Fruit fly (Drosophila melanogaster) whole organism, prepupa: Measurements from ENCODE around the gene tty.

Experiments
- Blimp-1 ChIP-seq: fragments of 200-800 bp; sonication (Bioruptor generic); optimal IDR thresholded peaks from 3 replicates; lab custom pipeline; 2017; ENCODE audit warnings: missing biosample characterization, missing genetic modification characterization, mild to moderate bottlenecking, moderate library complexity, missing genetic modification reagents
- CG11294 ChIP-seq: fragments of 200-800 bp; sonication (Bioruptor generic); IDR thresholded peaks from 2 replicates; pipeline ENCODE4 v1.3.6; 2022; ENCODE audit warnings: missing biosample characterization, missing genetic modification characterization
- CG11902 ChIP-seq: fragments of 200-800 bp; sonication (Bioruptor generic); optimal IDR thresholded peaks from 3 replicates; lab custom pipeline; 2016; ENCODE audit warnings: missing biosample characterization, missing genetic modification characterization
- CG15336 ChIP-seq: fragments of 200-800 bp; sonication (Bioruptor generic); IDR thresholded peaks from 2 replicates; pipeline ENCODE4 v1.3.6; 2022; ENCODE audit warnings: missing biosample characterization, missing genetic modification characterization
- CG16779 ChIP-seq: fragments of 200-800 bp; sonication (Bioruptor generic); optimal IDR thresholded peaks from 3 replicates; lab custom pipeline; 2017; ENCODE audit warnings: missing biosample characterization, mild to moderate bottlenecking, missing genetic modification characterization
- CG32006 ChIP-seq: fragments of 200-800 bp; sonication (Bioruptor generic); optimal IDR thresholded peaks from 3 replicates; lab custom pipeline; 2017; ENCODE audit warnings: missing biosample characterization, mild to moderate bottlenecking, missing genetic modification characterization
- CG3919 ChIP-seq: fragments of 200-800 bp; sonication (Bioruptor generic); optimal IDR thresholded peaks from 3 replicates; lab custom pipeline; 2016; ENCODE audit warnings: missing biosample characterization, missing genetic modification characterization
- CG6163 ChIP-seq: fragments of 200-800 bp; sonication (Bioruptor generic); IDR thresholded peaks from 3 replicates; pipeline ENCODE4 v1.3.6; 2022; ENCODE audit warnings: missing biosample characterization, missing genetic modification characterization
- CG6792 ChIP-seq: fragments of 200-800 bp; sonication (Bioruptor generic); optimal IDR thresholded peaks from 3 replicates; lab custom pipeline; 2016; ENCODE audit warnings: missing biosample characterization, missing genetic modification characterization
- CG6854 ChIP-seq: fragments of 200-800 bp; sonication (Bioruptor generic); optimal IDR thresholded peaks from 2 replicates; lab custom pipeline; 2017; ENCODE audit warnings: missing biosample characterization, mild to moderate bottlenecking, missing genetic modification characterization
- CG8119 ChIP-seq: fragments of 200-800 bp; sonication (Bioruptor generic); IDR thresholded peaks from 3 replicates; pipeline ENCODE4 v1.3.6; 2022; ENCODE audit warnings: missing biosample characterization, missing genetic modification characterization
- CG8319 ChIP-seq: fragments of 200-800 bp; sonication (Bioruptor generic); optimal IDR thresholded peaks from 3 replicates; lab custom pipeline; 2016; ENCODE audit warnings: missing biosample characterization, missing genetic modification characterization
- CG9139 ChIP-seq: fragments of 200-800 bp; sonication (Bioruptor generic); optimal IDR thresholded peaks from 3 replicates; lab custom pipeline; 2017; ENCODE audit warnings: missing biosample characterization, mild to moderate bottlenecking, missing genetic modification characterization
- Eip75B ChIP-seq: fragments of 200-800 bp; sonication (Bioruptor generic); optimal IDR thresholded peaks from 3 replicates; lab custom pipeline; 2016; ENCODE audit warnings: missing biosample characterization, missing genetic modification characterization
- Eip78C ChIP-seq: fragments of 200-800 bp; sonication (Bioruptor generic); peaks from one replicate; lab custom pipeline; 2016; ENCODE audit warnings: missing biosample characterization, missing genetic modification characterization
- Eip93F ChIP-seq: fragments of 200-800 bp; sonication (Bioruptor generic); optimal IDR thresholded peaks from 2 replicates; lab custom pipeline; 2016; ENCODE audit warnings: missing biosample characterization, mild to moderate bottlenecking, missing genetic modification characterization
- Ets21C ChIP-seq: fragments of 200-800 bp; sonication (Bioruptor generic); optimal IDR thresholded peaks from 3 replicates; lab custom pipeline; 2016; ENCODE audit warnings: missing biosample characterization, missing genetic modification characterization
- Hr39 ChIP-seq: fragments of 200-800 bp; sonication (Bioruptor generic); optimal IDR thresholded peaks from 2 replicates; lab custom pipeline; 2016; ENCODE audit warnings: missing biosample characterization, missing genetic modification characterization
- Hr4 ChIP-seq: fragments of 200-800 bp; sonication (Bioruptor generic); optimal IDR thresholded peaks from 3 replicates; lab custom pipeline; 2016; ENCODE audit warnings: missing biosample characterization, missing genetic modification characterization
- OdsH ChIP-seq: fragments of 200-800 bp; sonication (Bioruptor generic); optimal IDR thresholded peaks from 3 replicates; lab custom pipeline; 2016; ENCODE audit warnings: missing biosample characterization, missing genetic modification characterization
- Sox14 ChIP-seq: fragments of 200-800 bp; sonication (Bioruptor generic); optimal IDR thresholded peaks from 3 replicates; lab custom pipeline; 2016; ENCODE audit warnings: missing biosample characterization, missing genetic modification characterization
- Sox15 ChIP-seq: fragments of 200-800 bp; sonication (Bioruptor generic); optimal IDR thresholded peaks from 3 replicates; lab custom pipeline; 2016; ENCODE audit warnings: missing biosample characterization, missing genetic modification characterization
- achi ChIP-seq: fragments of 200-800 bp; sonication (Bioruptor generic); optimal IDR thresholded peaks from 3 replicates; lab custom pipeline; 2016; ENCODE audit warnings: missing biosample characterization, missing genetic modification characterization
- acj6 ChIP-seq: fragments of 200-800 bp; sonication (Bioruptor generic); optimal IDR thresholded peaks from 3 replicates; lab custom pipeline; 2016; ENCODE audit warnings: missing biosample characterization, missing genetic modification characterization
- dac ChIP-seq: fragments of 200-800 bp; sonication (Bioruptor generic); optimal IDR thresholded peaks from 2 replicates; lab custom pipeline; 2017; ENCODE audit warnings: missing biosample characterization, mild to moderate bottlenecking, missing genetic modification characterization
- eg ChIP-seq: fragments of 200-800 bp; sonication (Bioruptor generic); IDR thresholded peaks from 3 replicates; pipeline ENCODE4 v1.3.6; 2022; ENCODE audit warnings: missing biosample characterization, missing genetic modification characterization
- esn ChIP-seq: fragments of 200-800 bp; sonication (Bioruptor generic); optimal IDR thresholded peaks from 2 replicates; lab custom pipeline; 2016; ENCODE audit warnings: missing biosample characterization, mild to moderate bottlenecking, missing genetic modification characterization, moderate library complexity
- fkh ChIP-seq: fragments of 200-800 bp; sonication (Bioruptor generic); optimal IDR thresholded peaks from 3 replicates; lab custom pipeline; 2017; ENCODE audit warnings: missing biosample characterization, mild to moderate bottlenecking, missing genetic modification characterization, moderate library complexity
- lz ChIP-seq: fragments of 200-800 bp; sonication (Bioruptor generic); optimal IDR thresholded peaks from 3 replicates; lab custom pipeline; 2016; ENCODE audit warnings: missing biosample characterization, missing genetic modification characterization
- net ChIP-seq: fragments of 200-800 bp; sonication (Bioruptor generic); optimal IDR thresholded peaks from 3 replicates; lab custom pipeline; 2016; ENCODE audit warnings: missing biosample characterization, missing genetic modification characterization
- pdm3 ChIP-seq: fragments of 200-800 bp; sonication (Bioruptor generic); optimal IDR thresholded peaks from 3 replicates; lab custom pipeline; 2016; ENCODE audit warnings: missing biosample characterization, missing genetic modification characterization
- salr ChIP-seq, 2 experiments: fragments of 200-800 bp; sonication (Bioruptor generic); optimal IDR thresholded peaks; 3 replicates each; lab custom pipeline; 2016 to 2018; ENCODE audit warnings: missing biosample characterization in 2 of 2, missing genetic modification characterization in 2 of 2, mild to moderate bottlenecking in 1 of 2
- ss ChIP-seq, 2 experiments: fragments of 200-800 bp; sonication (Bioruptor generic); optimal IDR thresholded peaks; 2 replicates in 1 of 2; 3 replicates in 1 of 2; lab custom pipeline; 2017 to 2018; ENCODE audit warnings: mild to moderate bottlenecking in 2 of 2, missing biosample characterization in 2 of 2, missing genetic modification characterization in 2 of 2, moderate library complexity in 1 of 2
- svp ChIP-seq: fragments of 200-800 bp; sonication (Bioruptor generic); peaks from one replicate; lab custom pipeline; 2016; ENCODE audit warnings: missing biosample characterization, missing genetic modification characterization
- topi ChIP-seq: fragments of 200-800 bp; sonication (Bioruptor generic); optimal IDR thresholded peaks from 3 replicates; lab custom pipeline; 2016; ENCODE audit warnings: missing biosample characterization, missing genetic modification characterization
- vri ChIP-seq: fragments of 200-800 bp; sonication (Bioruptor generic); optimal IDR thresholded peaks from 3 replicates; lab custom pipeline; 2016; ENCODE audit warnings: missing biosample characterization, mild to moderate bottlenecking, missing genetic modification characterization

Gene tty

DNA sequence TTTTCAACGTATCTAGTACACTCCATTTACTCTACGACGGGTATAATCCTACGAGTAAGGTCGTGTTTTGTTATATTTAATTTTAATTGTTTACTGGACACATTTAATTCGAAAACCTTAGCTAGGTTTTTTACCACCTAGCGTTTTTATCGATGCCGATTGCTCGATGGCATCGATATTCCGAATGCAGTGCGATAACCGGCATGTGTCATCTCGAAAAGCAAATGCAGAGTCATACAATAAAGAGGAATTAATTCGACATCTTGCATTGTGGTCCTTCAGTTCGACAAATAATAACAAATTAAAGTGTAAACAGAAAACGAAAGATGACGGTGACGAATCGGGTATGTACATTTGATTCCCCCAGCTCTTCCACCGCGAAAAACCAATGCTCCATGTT, 23.6 kb downstream of the tty start, which contains the start of gene Rpt6:
Gene Rpt6 (plus strand): TSS at position 201 of the 400 bp plus-strand sequence.
- TF ChIP-seq CG6163 (GFP tag; lab: Robert Waterston, UW) (no peak), net (GFP tag; lab: Kevin White, UChicago) (no peak), CG11294 (GFP tag; lab: Robert Waterston, UW) (no peak), ss (GFP tag; optimal IDR thresholded peaks at IDR 0.05; lab: Kevin White, UChicago) (no peak), CG32006 (GFP tag; lab: Kevin White, UChicago) (no peak), salr (GFP tag; optimal IDR thresholded peaks at IDR 0.05; lab: Kevin White, UChicago) (no peak), lz (GFP tag; lab: Kevin White, UChicago) (peak; percentile 2), esn (GFP tag; lab: Kevin White, UChicago) (peak; percentile 13), CG8319 (GFP tag; lab: Kevin White, UChicago) (no peak), Eip78C (GFP tag; lab: Kevin White, UChicago) (peak; percentile 59), Sox14 (GFP tag; lab: Kevin White, UChicago) (peak; percentile 16), Eip75B (no peak), CG9139 (GFP tag; lab: Kevin White, UChicago) (no peak), OdsH (GFP tag; lab: Kevin White, UChicago) (no peak), CG6854 (GFP tag; lab: Kevin White, UChicago) (peak; percentile 38), Sox15 (GFP tag; lab: Kevin White, UChicago) (no peak), achi (GFP tag; lab: Kevin White, UChicago) (no peak), topi (GFP tag; lab: Kevin White, UChicago) (no peak)

DNA sequence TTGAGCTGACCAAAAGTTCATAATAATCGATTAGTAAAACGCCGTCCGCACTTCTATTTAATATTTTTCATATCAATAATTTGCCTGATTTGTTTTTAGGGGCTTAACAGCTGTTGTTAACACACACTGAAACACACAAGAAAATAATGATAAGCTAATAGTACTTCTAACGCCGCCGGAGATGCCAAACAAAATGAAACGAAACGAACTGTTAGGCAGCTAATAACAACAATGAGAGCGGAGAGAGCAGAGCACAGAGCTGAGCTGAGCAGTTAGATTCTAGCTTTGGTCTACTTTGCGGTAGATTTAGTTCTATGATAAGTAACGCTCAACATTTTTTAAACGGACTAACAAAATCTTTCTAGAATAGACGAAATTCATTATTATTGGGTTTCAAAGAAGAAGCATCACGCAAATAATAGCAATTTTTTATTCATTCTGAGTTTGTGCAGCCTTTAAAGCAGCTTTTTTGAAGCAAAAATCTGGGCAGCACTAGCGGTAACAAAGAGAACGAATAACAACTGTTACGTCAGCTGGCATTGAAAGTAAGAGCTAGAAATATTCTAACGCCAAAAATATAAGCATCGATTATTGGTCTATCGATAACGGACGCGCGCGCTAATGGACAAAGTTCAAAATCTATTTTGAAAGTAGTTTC, 32.9 kb downstream of the tty start, which contains the start of gene Abca3:
Gene Abca3 (minus strand): TSS at position 181 of the 658 bp plus-strand sequence.
- TF ChIP-seq Eip93F (no peak), vri (GFP tag; lab: Kevin White, UChicago) (peak; percentile 93), svp (peak; percentile 56), CG8119 (peak; percentile 60), salr (GFP tag; optimal IDR thresholded peaks at IDR 0.05; lab: Kevin White, UChicago) (peak in 1 of 2 experiments; percentile 23), Eip78C (GFP tag; lab: Kevin White, UChicago) (peak; percentile 43), Hr4 (GFP tag; lab: Kevin White, UChicago) (peak; percentile 6), CG15336 (GFP tag; lab: Robert Waterston, UW) (0 out of 2 replicates have a peak, but pooled peaks have one; percentile 17), Sox14 (GFP tag; lab: Kevin White, UChicago) (peak; percentile 39), fkh (GFP tag; lab: Kevin White, UChicago) (peak; percentile 55), eg (peak; percentile 50; the same call in 1 of the 3 replicates), topi (GFP tag; lab: Kevin White, UChicago) (no peak), Eip75B (no peak), CG11294 (GFP tag; lab: Robert Waterston, UW) (no peak), Hr39 (GFP tag; lab: Kevin White, UChicago) (peak; percentile 7)

dm6 chrX:21285001-21285400, 54.5 kb downstream of the tty start, which contains the start of gene CG1494:
TSS of gene CG1494 (plus strand) at chrX:21285301.
- TF ChIP-seq Blimp-1 (GFP tag; lab: Kevin White, UChicago) (no peak), pdm3 (GFP tag; lab: Kevin White, UChicago) (no peak), CG11902 (no peak), Hr4 (GFP tag; lab: Kevin White, UChicago) (no peak), Ets21C (no peak), CG3919 (GFP tag; lab: Kevin White, UChicago) (no peak), CG15336 (GFP tag; lab: Robert Waterston, UW) (no peak), acj6 (GFP tag; lab: Kevin White, UChicago) (no peak), CG16779 (tag; lab: Kevin White, UChicago) (no peak), Eip78C (GFP tag; lab: Kevin White, UChicago) (no peak), CG9139 (GFP tag; lab: Kevin White, UChicago) (no peak), CG6792 (GFP tag; lab: Kevin White, UChicago) (no peak), dac (GFP tag; lab: Kevin White, UChicago) (no peak)
